Worm (Caenorhabditis elegans) whole organism, young adult: Measurements from ENCODE around the gene cpn-2.

Experiments used
- aptf-2 ChIP-seq: fragments of 200-800 bp; sonication (Bioruptor generic); conservative IDR thresholded peaks from 2 replicates; pipeline ENCODE4 v1.3.6; 2022; ENCODE audit warnings: missing genetic modification reagents, missing genetic modification characterization, missing compliant biosample characterization
- athp-1 ChIP-seq: sonication (generic microtip); optimal IDR thresholded peaks from 2 replicates; lab custom pipeline; 2017; ENCODE audit warnings: mild to moderate bottlenecking, missing genetic modification characterization, missing compliant biosample characterization
- lin-54 ChIP-seq: fragments of 200-800 bp; sonication (Bioruptor generic); optimal IDR thresholded peaks from 2 replicates; lab custom pipeline; 2018; ENCODE audit warnings: mild to moderate bottlenecking, missing genetic modification characterization, missing compliant biosample characterization
- snpc-4 ChIP-seq, 5 experiments: fragments of 150-350 bp in 1 of 5; sonication (generic microtip) in 4 of 5; optimal IDR thresholded peaks; 2 replicates each; lab custom pipeline; 2014 to 2018; ENCODE audit warnings: missing genetic modification characterization in 5 of 5, missing biosample characterization in 3 of 5, antibody characterized with exemption in 2 of 5, mild to moderate bottlenecking in 2 of 5, missing compliant biosample characterization in 2 of 5, missing genotype in 2 of 5, moderate library complexity in 2 of 5, missing genetic modification reagents in 1 of 5

ce11 chrII:347734-348133, 10.2 kb downstream of the cpn-2 start, which contains the start of gene D1069.3:
- TF ChIP-seq aptf-2 (GFP tag; lab: Robert Waterston, UW) (no peak), lin-54 (no peak), athp-1 (tag; lab: Kevin White, UChicago) (no peak), snpc-4 (GFP tag; optimal IDR thresholded peaks at IDR 0.05; lab: Kevin White, UChicago) (no peak), snpc-4 (tag; optimal IDR thresholded peaks at IDR 0.05; lab: Kevin White, UChicago) (no peak)
